Fruit fly (Drosophila melanogaster) whole organism, embryonic: Measurements from ENCODE around the gene CG14971.

Experiments
- Antp ChIP-seq: fragments of 200-800 bp; sonication (Bioruptor generic); optimal IDR thresholded peaks from 3 replicates; lab custom pipeline; 2016; ENCODE audit warnings: missing biosample characterization, missing genetic modification characterization
- BtbVII ChIP-seq: fragments of 200-800 bp; sonication (Bioruptor generic); optimal IDR thresholded peaks from 3 replicates; lab custom pipeline; 2017; ENCODE audit warnings: missing biosample characterization, mild to moderate bottlenecking, missing genetic modification characterization
- CG10209 ChIP-seq: fragments of 200-800 bp; sonication (Bioruptor generic); optimal IDR thresholded peaks from 3 replicates; lab custom pipeline; 2017; ENCODE audit warnings: missing biosample characterization, mild to moderate bottlenecking, missing genetic modification characterization, missing genetic modification reagents
- CG10274 ChIP-seq: fragments of 200-800 bp; sonication (Bioruptor generic); optimal IDR thresholded peaks from 3 replicates; lab custom pipeline; 2017; ENCODE audit warnings: missing biosample characterization, mild to moderate bottlenecking, missing genetic modification characterization
- CG11504 ChIP-seq: fragments of 200-800 bp; sonication (Bioruptor generic); optimal IDR thresholded peaks from 3 replicates; lab custom pipeline; 2019; ENCODE audit warnings: missing biosample characterization, mild to moderate bottlenecking, missing genetic modification characterization, moderate library complexity
- CG11695 ChIP-seq: fragments of 200-800 bp; sonication (Bioruptor generic); IDR thresholded peaks from 3 replicates; pipeline ENCODE4 v1.3.6; 2022; ENCODE audit warnings: missing biosample characterization, missing genetic modification characterization
- CG12744 ChIP-seq: fragments of 200-800 bp; sonication (Bioruptor generic); optimal IDR thresholded peaks from 2 replicates; lab custom pipeline; 2016; ENCODE audit warnings: missing biosample characterization, missing genetic modification characterization
- CG14050 ChIP-seq: fragments of 200-800 bp; sonication (Bioruptor generic); IDR thresholded peaks from 3 replicates; pipeline ENCODE4 v1.3.6; 2022; ENCODE audit warnings: missing biosample characterization, missing genetic modification characterization
- CG15073 ChIP-seq: fragments of 200-800 bp; sonication (Bioruptor generic); optimal IDR thresholded peaks from 2 replicates; lab custom pipeline; 2016; ENCODE audit warnings: missing biosample characterization, missing genetic modification characterization
- CG17328 ChIP-seq: fragments of 200-800 bp; sonication (Bioruptor generic); IDR thresholded peaks from 2 replicates; pipeline ENCODE4 v1.3.6; 2022; ENCODE audit warnings: missing biosample characterization, missing genetic modification characterization
- CG17359 ChIP-seq: fragments of 200-800 bp; sonication (Bioruptor generic); optimal IDR thresholded peaks from 3 replicates; lab custom pipeline; 2018; ENCODE audit warnings: missing biosample characterization, mild to moderate bottlenecking, missing genetic modification characterization, moderate library complexity
- CG17829 ChIP-seq: fragments of 200-800 bp; optimal IDR thresholded peaks from 2 replicates; lab custom pipeline; 2019; ENCODE audit warnings: missing biosample characterization, mild to moderate bottlenecking, missing genetic modification characterization, moderate library complexity
- CG30403 ChIP-seq: fragments of 200-800 bp; sonication (Bioruptor generic); optimal IDR thresholded peaks from 3 replicates; lab custom pipeline; 2016; ENCODE audit warnings: missing biosample characterization, missing genetic modification characterization
- CG3065 ChIP-seq: fragments of 200-800 bp; sonication (Bioruptor generic); optimal IDR thresholded peaks from 2 replicates; lab custom pipeline; 2016; ENCODE audit warnings: missing biosample characterization, missing genetic modification characterization
- CG3847 ChIP-seq: fragments of 200-800 bp; sonication (Bioruptor generic); IDR thresholded peaks from 2 replicates; pipeline ENCODE4 v1.3.6; 2022; ENCODE audit warnings: missing biosample characterization, missing genetic modification characterization
- CG4328 ChIP-seq: fragments of 200-800 bp; sonication (Bioruptor generic); optimal IDR thresholded peaks from 3 replicates; lab custom pipeline; 2017; ENCODE audit warnings: missing biosample characterization, missing genetic modification reagents, missing genetic modification characterization
- CG4617 ChIP-seq: fragments of 200-800 bp; sonication (Bioruptor generic); optimal IDR thresholded peaks from 3 replicates; lab custom pipeline; 2016; ENCODE audit warnings: missing biosample characterization, missing genetic modification characterization, borderline replicate concordance
- CG6175 ChIP-seq: fragments of 200-800 bp; sonication (Bioruptor generic); IDR thresholded peaks from 3 replicates; pipeline ENCODE4 v1.3.6; 2022; ENCODE audit warnings: missing biosample characterization, missing genetic modification characterization
- CG6689 ChIP-seq: fragments of 200-800 bp; sonication (Bioruptor generic); IDR thresholded peaks from 2 replicates; pipeline ENCODE4 v1.3.6; 2022; ENCODE audit warnings: missing biosample characterization, missing genetic modification characterization
- CG7839 ChIP-seq: fragments of 200-800 bp; sonication (Bioruptor generic); optimal IDR thresholded peaks from 3 replicates; lab custom pipeline; 2018; ENCODE audit warnings: missing biosample characterization, mild to moderate bottlenecking, missing genetic modification characterization, moderate library complexity
- CG7928 ChIP-seq: fragments of 200-800 bp; sonication (Bioruptor generic); optimal IDR thresholded peaks from 2 replicates; lab custom pipeline; 2017; ENCODE audit warnings: missing biosample characterization, mild to moderate bottlenecking, missing genetic modification characterization
- CG9437 ChIP-seq: fragments of 200-800 bp; sonication (Bioruptor generic); optimal IDR thresholded peaks from 2 replicates; lab custom pipeline; 2018; ENCODE audit warnings: missing biosample characterization, mild to moderate bottlenecking, missing genetic modification characterization
- Chrac-16 ChIP-seq: fragments of 200-800 bp; sonication (Bioruptor generic); optimal IDR thresholded peaks from 3 replicates; lab custom pipeline; 2016; ENCODE audit warnings: missing biosample characterization, missing genetic modification characterization
- CkIIα-i1 ChIP-seq: fragments of 200-800 bp; sonication (Bioruptor generic); IDR thresholded peaks from 2 replicates; pipeline ENCODE4 v1.3.6; 2022; ENCODE audit warnings: missing biosample characterization, missing genetic modification characterization
- Dek ChIP-seq: fragments of 200-800 bp; sonication (Bioruptor generic); optimal IDR thresholded peaks from 3 replicates; lab custom pipeline; 2019; ENCODE audit warnings: missing biosample characterization, mild to moderate bottlenecking, missing genetic modification characterization, moderate library complexity
- Gsc ChIP-seq: fragments of 200-800 bp; sonication (Bioruptor generic); IDR thresholded peaks from 2 replicates; pipeline ENCODE4 v1.3.6; 2022; ENCODE audit warnings: missing biosample characterization, missing genetic modification characterization
- HHEX ChIP-seq: fragments of 200-800 bp; sonication (Bioruptor generic); optimal IDR thresholded peaks from 3 replicates; lab custom pipeline; 2017; ENCODE audit warnings: missing biosample characterization, mild to moderate bottlenecking, missing genetic modification characterization, missing genetic modification reagents
- HLH3B ChIP-seq: fragments of 200-800 bp; sonication (Bioruptor generic); IDR thresholded peaks from 2 replicates; pipeline ENCODE4 v1.3.6; 2022; ENCODE audit warnings: missing biosample characterization, missing genetic modification characterization
- HLHmδ ChIP-seq: fragments of 200-800 bp; sonication (Bioruptor generic); optimal IDR thresholded peaks from 2 replicates; lab custom pipeline; 2018; ENCODE audit warnings: missing biosample characterization, mild to moderate bottlenecking, missing genetic modification characterization, moderate library complexity
- Hsf ChIP-seq: fragments of 200-800 bp; sonication (Bioruptor generic); optimal IDR thresholded peaks from 3 replicates; lab custom pipeline; 2016; ENCODE audit warnings: missing biosample characterization, missing genetic modification characterization
- Kr ChIP-seq: fragments of 200-800 bp; sonication (Bioruptor generic); optimal IDR thresholded peaks from 2 replicates; lab custom pipeline; 2017; ENCODE audit warnings: missing biosample characterization, mild to moderate bottlenecking, missing genetic modification characterization
- Mes4 ChIP-seq: fragments of 200-800 bp; sonication (Bioruptor generic); optimal IDR thresholded peaks from 2 replicates; lab custom pipeline; 2016; ENCODE audit warnings: missing biosample characterization, missing genetic modification characterization
- Oaz ChIP-seq: fragments of 200-800 bp; sonication (Bioruptor generic); IDR thresholded peaks from 2 replicates; pipeline ENCODE4 v1.3.6; 2022; ENCODE audit warnings: missing biosample characterization, missing genetic modification characterization
- Scr ChIP-seq: fragments of 200-800 bp; sonication (Bioruptor generic); IDR thresholded peaks from 2 replicates; pipeline ENCODE4 v1.3.6; 2022; ENCODE audit warnings: missing biosample characterization, missing genetic modification characterization; ENCODE audit not compliant: partially characterized antibody
- Side ChIP-seq: fragments of 200-800 bp; sonication (Bioruptor generic); optimal IDR thresholded peaks from 2 replicates; lab custom pipeline; 2016; ENCODE audit warnings: missing biosample characterization, missing genetic modification characterization
- Sry-δ ChIP-seq: fragments of 200-800 bp; sonication (Bioruptor generic); optimal IDR thresholded peaks from 2 replicates; lab custom pipeline; 2016; ENCODE audit warnings: missing biosample characterization, missing genetic modification characterization
- btn ChIP-seq: fragments of 200-800 bp; sonication (Bioruptor generic); optimal IDR thresholded peaks from 2 replicates; lab custom pipeline; 2016; ENCODE audit warnings: missing biosample characterization, missing genetic modification characterization
- croc ChIP-seq: fragments of 200-800 bp; sonication (Bioruptor generic); conservative IDR thresholded peaks from 3 replicates; pipeline ENCODE4 v1.3.6; 2022; ENCODE audit warnings: missing biosample characterization, missing genetic modification characterization
- da ChIP-seq: fragments of 200-800 bp; sonication (Bioruptor generic); optimal IDR thresholded peaks from 2 replicates; lab custom pipeline; 2016; ENCODE audit warnings: missing biosample characterization, missing genetic modification characterization
- dimm ChIP-seq: fragments of 200-800 bp; sonication (Bioruptor generic); IDR thresholded peaks from 2 replicates; pipeline ENCODE4 v1.3.6; 2022; ENCODE audit warnings: missing biosample characterization, missing genetic modification characterization
- eve ChIP-seq, 2 experiments: fragments of >200 bp; optimal IDR thresholded peaks; 2 replicates each; lab custom pipeline; 2017; ENCODE audit warnings: missing biosample characterization in 2 of 2, missing genetic modification characterization in 2 of 2
- gcm ChIP-seq: fragments of 200-800 bp; sonication (Bioruptor generic); optimal IDR thresholded peaks from 2 replicates; lab custom pipeline; 2019; ENCODE audit warnings: missing biosample characterization, mild to moderate bottlenecking, missing genetic modification characterization, moderate library complexity
- grau ChIP-seq: fragments of 200-800 bp; optimal IDR thresholded peaks from 3 replicates; lab custom pipeline; 2019; ENCODE audit warnings: missing biosample characterization, mild to moderate bottlenecking, missing genetic modification characterization, moderate library complexity
- gsb ChIP-seq: fragments of 200-800 bp; sonication (Bioruptor generic); IDR thresholded peaks from 2 replicates; pipeline ENCODE4 v1.3.6; 2022; ENCODE audit warnings: missing biosample characterization, missing genetic modification characterization
- hth ChIP-seq: fragments of >200 bp; optimal IDR thresholded peaks from 2 replicates; lab custom pipeline; 2017; ENCODE audit warnings: inconsistent platforms
- ind ChIP-seq: fragments of 200-800 bp; sonication (Bioruptor generic); optimal IDR thresholded peaks from 3 replicates; lab custom pipeline; 2016; ENCODE audit warnings: missing biosample characterization, missing genetic modification characterization
- lilli ChIP-seq: fragments of 200-800 bp; sonication (Bioruptor generic); optimal IDR thresholded peaks from 3 replicates; lab custom pipeline; 2016; ENCODE audit warnings: missing biosample characterization, missing genetic modification characterization
- nerfin-1 ChIP-seq: fragments of 200-800 bp; sonication (Bioruptor generic); optimal IDR thresholded peaks from 3 replicates; lab custom pipeline; 2019; ENCODE audit warnings: missing biosample characterization, mild to moderate bottlenecking, missing genetic modification characterization, moderate library complexity
- scrt ChIP-seq: fragments of 200-800 bp; sonication (Bioruptor generic); optimal IDR thresholded peaks from 2 replicates; lab custom pipeline; 2018; ENCODE audit warnings: missing biosample characterization, mild to moderate bottlenecking, missing genetic modification characterization, moderate library complexity
- wor ChIP-seq: fragments of 200-800 bp; sonication (Bioruptor generic); IDR thresholded peaks from 2 replicates; pipeline ENCODE4 v1.3.6; 2022; ENCODE audit warnings: missing biosample characterization, missing genetic modification characterization
- zen ChIP-seq: fragments of 200-800 bp; sonication (Bioruptor generic); optimal IDR thresholded peaks from 3 replicates; lab custom pipeline; 2018; ENCODE audit warnings: missing biosample characterization, mild to moderate bottlenecking, missing genetic modification characterization, moderate library complexity
- zfh2 ChIP-seq: fragments of 200-800 bp; sonication (Bioruptor generic); optimal IDR thresholded peaks from 2 replicates; lab custom pipeline; 2016; ENCODE audit warnings: missing biosample characterization, missing genetic modification characterization

The CG14971 gene

DNA sequence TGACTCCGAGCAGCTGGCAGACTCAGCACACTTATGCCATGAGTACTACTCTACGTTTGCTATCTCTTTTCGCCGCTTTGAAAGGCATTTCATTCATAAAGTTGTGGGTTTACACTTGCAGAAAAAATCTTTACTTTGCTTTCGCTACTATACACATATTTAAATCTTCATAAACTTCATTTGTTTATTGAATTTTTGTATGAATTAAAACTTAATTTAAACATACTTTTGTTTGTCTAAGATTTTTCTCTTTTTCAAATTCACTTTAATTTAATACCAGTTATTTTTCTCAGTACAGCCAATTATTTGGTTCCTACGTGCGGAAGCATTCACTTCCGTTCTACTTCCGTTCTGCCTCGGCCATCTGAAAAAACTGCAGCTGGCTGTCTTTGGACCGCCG is 32.6 kb downstream of the CG14971 start (continued):
- TF ChIP-seq croc (GFP tag; lab: Robert Waterston, UW) (no peak; the same call in 2 of the 3 replicates), CG17328 (GFP tag; lab: Robert Waterston, UW) (peak; percentile 80), Sry-δ (GFP tag; lab: Kevin White, UChicago) (peak; percentile 12), Side (GFP tag; lab: Kevin White, UChicago) (peak; percentile 33), CG6689 (peak; percentile 75), CG11504 (tag; lab: Kevin White, UChicago) (peak; percentile 81), CG9437 (GFP tag; lab: Kevin White, UChicago) (peak; percentile 50), CG15073 (GFP tag; lab: Kevin White, UChicago) (no peak), CG10274 (GFP tag; lab: Kevin White, UChicago) (no peak), BtbVII (GFP tag; lab: Kevin White, UChicago) (peak; percentile 37), CG17829 (tag; lab: Kevin White, UChicago) (peak; percentile 85), CG3847 (no peak), zfh2 (GFP tag; lab: Kevin White, UChicago) (no peak), Chrac-16 (peak; percentile 67), HLH3B (GFP tag; lab: Robert Waterston, UW) (peak; percentile 75), Dek (peak; percentile 38), CG14050 (no peak), HHEX (GFP tag; lab: Kevin White, UChicago) (peak; percentile 44), hth (lab: Kevin White, UChicago) (no peak), CG11695 (GFP tag; lab: Robert Waterston, UW) (peak; percentile 74), CG4328 (GFP tag; lab: Kevin White, UChicago) (no peak), grau (tag; lab: Kevin White, UChicago) (peak; percentile 75), zen (tag; lab: Kevin White, UChicago) (peak; percentile 65), CG3065 (GFP tag; lab: Kevin White, UChicago) (peak; percentile 14), eve (GFP tag; optimal IDR thresholded peaks at IDR 0.05; lab: Kevin White, UChicago) (peak in 1 of 2 experiments; percentile 56), Gsc (no peak), CG6175 (GFP tag; lab: Robert Waterston, UW) (no peak), CG10209 (GFP tag; lab: Kevin White, UChicago) (peak; percentile 60), ind (GFP tag; lab: Kevin White, UChicago) (peak; percentile 53), lilli (GFP tag; lab: Kevin White, UChicago) (peak; percentile 45), gsb (GFP tag; lab: Robert Waterston, UW) (no peak), CG7839 (tag; lab: Kevin White, UChicago) (peak; percentile 75), CG7928 (GFP tag; lab: Kevin White, UChicago) (no peak), nerfin-1 (tag; lab: Kevin White, UChicago) (peak; percentile 69), Scr (no peak), CG12744 (GFP tag; lab: Kevin White, UChicago) (peak; percentile 21), CkIIα-i1 (no peak), Oaz (GFP tag; lab: Robert Waterston, UW) (0 out of 2 replicates have a peak, but pooled peaks have one; percentile 18), HLHmδ (GFP tag; lab: Kevin White, UChicago) (no peak), wor (GFP tag; lab: Robert Waterston, UW) (peak; percentile 48), da (no peak), Kr (GFP tag; lab: Kevin White, UChicago) (peak; percentile 45), dimm (GFP tag; lab: Robert Waterston, UW) (no peak), scrt (GFP tag; lab: Kevin White, UChicago) (peak; percentile 39), Mes4 (peak; percentile 38), Hsf (GFP tag; lab: Kevin White, UChicago) (peak; percentile 66), CG4617 (GFP tag; lab: Kevin White, UChicago) (no peak), gcm (peak; percentile 64), CG30403 (GFP tag; lab: Kevin White, UChicago) (peak; percentile 72), Antp (GFP tag; lab: Kevin White, UChicago) (peak; percentile 49), btn (no peak), CG17359 (peak; percentile 70)
